Worm (Caenorhabditis elegans): ENCODE results near the gene gex-5.
"Not testable (repeated sequence)": the region's sequence is repeated elsewhere in the genome, so short reads cannot be mapped to it uniquely, and the experiment has no call there.

The gex-5 gene

ce11 chrIII:4748109-4748508 is 33.7 kb downstream of the gex-5 start, which contains the start of gene col-89:
col-89 (plus strand) TSS chrIII:4748127.
- TF ChIP-seq W03F9.2 (tag; optimal IDR thresholded peaks at IDR 0.05) (no peak), him-1 (tag; optimal IDR thresholded peaks at IDR 0.05) (no peak), dao-5 (tag; optimal IDR thresholded peaks at IDR 0.05) (no peak)

- no peak for TF ChIP-seq dao-5 (tag; optimal IDR thresholded peaks at IDR 0.05)
- TF ChIP-seq W03F9.2 (tag; optimal IDR thresholded peaks at IDR 0.05): no peak
- TF ChIP-seq him-1 (tag; optimal IDR thresholded peaks at IDR 0.05): no peak
These were observed 35.9 kb downstream of the gex-5 start, which contains the start of gene F17C8.6 for ce11 chrIII:4745934-4746333. F17C8.6 (minus strand) TSS chrIII:4746034.

- not testable (repeated sequence) for TF ChIP-seq him-1, W03F9.2, dao-5 (tag; optimal IDR thresholded peaks at IDR 0.05)
These were observed 39.2 kb downstream of the gex-5 start, which contains the start of gene twk-6 for ce11 chrIII:4742620-4743019. twk-6 (plus strand) TSS chrIII:4742920.

- TF ChIP-seq dao-5 (tag; optimal IDR thresholded peaks at IDR 0.05) (no peak), him-1 (tag; optimal IDR thresholded peaks at IDR 0.05) (no peak), W03F9.2 (tag; optimal IDR thresholded peaks at IDR 0.05) (peak; percentile 8)
These were observed 41.0 kb downstream of the gex-5 start for ce11 chrIII:4740820-4741219.

ce11 chrIII:4739975-4740374 is 41.8 kb downstream of the gex-5 start, which contains the start of gene ras-2:
ras-2 (minus strand) TSS chrIII:4740075.
- no peak for TF ChIP-seq him-1 (tag; optimal IDR thresholded peaks at IDR 0.05)
- TF ChIP-seq W03F9.2 (tag; optimal IDR thresholded peaks at IDR 0.05): no peak
- no peak for TF ChIP-seq dao-5 (tag; optimal IDR thresholded peaks at IDR 0.05)

ce11 chrIII:4735443-4735842 is 46.3 kb downstream of the gex-5 start, which contains the start of gene F17C8.7:
F17C8.7 (plus strand) TSS chrIII:4735743.
- no peak for TF ChIP-seq him-1 (tag; optimal IDR thresholded peaks at IDR 0.05)
- TF ChIP-seq dao-5 (tag; optimal IDR thresholded peaks at IDR 0.05): no peak
- TF ChIP-seq W03F9.2 (tag; optimal IDR thresholded peaks at IDR 0.05): no peak

ce11 chrIII:4734056-4734455 is 47.7 kb downstream of the gex-5 start, which contains the start of gene F17C8.9:
F17C8.9 (plus strand) TSS chrIII:4734356.
- TF ChIP-seq him-1 (tag; optimal IDR thresholded peaks at IDR 0.05): no peak
- no peak for TF ChIP-seq dao-5 (tag; optimal IDR thresholded peaks at IDR 0.05)
- TF ChIP-seq W03F9.2 (tag; optimal IDR thresholded peaks at IDR 0.05): no peak

ce11 chrIII:4731295-4731988 is 50.3 kb downstream of the gex-5 start, which contains the start of gene F17C8.3:
F17C8.3 (plus strand) TSS chrIII:4731938.
- TF ChIP-seq dao-5 (tag; optimal IDR thresholded peaks at IDR 0.05): no peak
- no peak for TF ChIP-seq him-1 (tag; optimal IDR thresholded peaks at IDR 0.05)
- TF ChIP-seq W03F9.2 (tag; optimal IDR thresholded peaks at IDR 0.05): no peak

Measured in whole organism, L4/young adult.